Worm (Caenorhabditis elegans) whole organism, early embryonic: Measurements from ENCODE around the gene mrps-28.

Experiments
- B0310.2 ChIP-seq: sonication (generic microtip); optimal IDR thresholded peaks from 2 replicates; lab custom pipeline; 2016; ENCODE audit warnings: mild to moderate bottlenecking, missing genetic modification characterization, missing compliant biosample characterization
- F13C5.2 ChIP-seq: sonication (generic microtip); optimal IDR thresholded peaks from 2 replicates; lab custom pipeline; 2017; ENCODE audit warnings: mild to moderate bottlenecking, missing genetic modification characterization, inconsistent platforms, missing compliant biosample characterization
- aly-1 ChIP-seq: sonication (generic microtip); optimal IDR thresholded peaks from 2 replicates; lab custom pipeline; 2016; ENCODE audit warnings: missing genetic modification characterization, missing compliant biosample characterization
- ama-1 ChIP-seq: fragments of 150-350 bp; optimal IDR thresholded peaks from 2 replicates; lab custom pipeline; 2014
- ceh-13 ChIP-seq: fragments of 200-800 bp; sonication (Bioruptor generic); optimal IDR thresholded peaks from 2 replicates; lab custom pipeline; 2018; ENCODE audit warnings: mild to moderate bottlenecking, missing genetic modification characterization, missing compliant biosample characterization
- ceh-36 ChIP-seq: sonication (generic microtip); optimal IDR thresholded peaks from 2 replicates; lab custom pipeline; 2016; ENCODE audit warnings: missing genetic modification characterization, inconsistent platforms, missing compliant biosample characterization
- ets-7 ChIP-seq: sonication (generic microtip); optimal IDR thresholded peaks from 2 replicates; lab custom pipeline; 2016; ENCODE audit warnings: missing genotype, missing genetic modification characterization, missing compliant biosample characterization
- flt-1 ChIP-seq: fragments of 200-800 bp; sonication (Bioruptor generic); IDR thresholded peaks from 2 replicates; pipeline ENCODE4 v1.3.6; 2022; ENCODE audit warnings: missing genetic modification characterization, missing compliant biosample characterization
- hmbx-1 ChIP-seq: sonication (generic microtip); optimal IDR thresholded peaks from 2 replicates; lab custom pipeline; 2016; ENCODE audit warnings: mild to moderate bottlenecking, missing genetic modification characterization, missing compliant biosample characterization
- hmg-4 ChIP-seq: fragments of 200-800 bp; sonication (Bioruptor generic); optimal IDR thresholded peaks from 2 replicates; lab custom pipeline; 2018; ENCODE audit warnings: mild to moderate bottlenecking, missing genetic modification characterization, missing compliant biosample characterization
- hnd-1 ChIP-seq: sonication (generic microtip); optimal IDR thresholded peaks from 2 replicates; lab custom pipeline; 2016; ENCODE audit warnings: missing genetic modification characterization, missing compliant biosample characterization
- pes-1 ChIP-seq: fragments of 200-800 bp; sonication (Bioruptor generic); IDR thresholded peaks from 2 replicates; pipeline ENCODE4 v1.3.6; 2022; ENCODE audit warnings: missing genetic modification reagents, missing genetic modification characterization, missing compliant biosample characterization
- scrt-1 ChIP-seq: fragments of 200-800 bp; sonication (Bioruptor generic); IDR thresholded peaks from 2 replicates; pipeline ENCODE4 v1.3.6; 2022; ENCODE audit warnings: missing genetic modification characterization, missing compliant biosample characterization
- sea-1 ChIP-seq: fragments of 200-800 bp; sonication (Bioruptor generic); conservative IDR thresholded peaks from 2 replicates; pipeline ENCODE4 v1.3.6; 2022; ENCODE audit warnings: missing genetic modification characterization, missing compliant biosample characterization
- tbx-11 ChIP-seq: fragments of 200-800 bp; sonication (Bioruptor generic); IDR thresholded peaks from 2 replicates; pipeline ENCODE4 v1.3.6; 2022; ENCODE audit warnings: missing genetic modification characterization, missing compliant biosample characterization
- tbx-37 ChIP-seq: fragments of 200-800 bp; sonication (Bioruptor generic); conservative IDR thresholded peaks from 2 replicates; pipeline ENCODE4 v1.3.6; 2022; ENCODE audit warnings: missing genetic modification reagents, missing genetic modification characterization, missing compliant biosample characterization
- tra-4 ChIP-seq: sonication (generic microtip); optimal IDR thresholded peaks from 2 replicates; lab custom pipeline; 2017; ENCODE audit warnings: missing genetic modification characterization, missing compliant biosample characterization

mrps-28 gene

ce11 chrV:19613161-19613560, 30.9 kb upstream of the mrps-28 start, which contains the start of gene nlp-26:
Gene nlp-26 (plus strand): TSS chrV:19613461.
- TF ChIP-seq flt-1 (GFP tag; lab: Robert Waterston, UW) (no peak), ama-1 (lab: Kevin White, UChicago) (no peak), hmg-4 (GFP tag; lab: Kevin White, UChicago) (no peak), B0310.2 (tag; lab: Kevin White, UChicago) (no peak), ets-7 (tag; lab: Kevin White, UChicago) (no peak), hnd-1 (tag; lab: Kevin White, UChicago) (no peak), tbx-11 (GFP tag; lab: Robert Waterston, UW) (no peak), tbx-37 (GFP tag; lab: Robert Waterston, UW) (no peak), F13C5.2 (no peak), sea-1 (GFP tag; lab: Robert Waterston, UW) (no peak), ceh-13 (GFP tag; lab: Kevin White, UChicago) (no peak), scrt-1 (GFP tag; lab: Robert Waterston, UW) (no peak)

ce11 chrV:19620098-19620497, 23.9 kb upstream of the mrps-28 start:
- TF ChIP-seq hmbx-1 (tag; lab: Kevin White, UChicago) (no peak), B0310.2 (tag; lab: Kevin White, UChicago) (no peak), pes-1 (no peak), ama-1 (lab: Kevin White, UChicago) (no peak), hnd-1 (tag; lab: Kevin White, UChicago) (no peak), ceh-13 (GFP tag; lab: Kevin White, UChicago) (no peak), hmg-4 (GFP tag; lab: Kevin White, UChicago) (no peak), tra-4 (tag; lab: Kevin White, UChicago) (no peak), ets-7 (tag; lab: Kevin White, UChicago) (no peak), ceh-36 (tag; lab: Kevin White, UChicago) (no peak), scrt-1 (GFP tag; lab: Robert Waterston, UW) (no peak), aly-1 (tag; lab: Kevin White, UChicago) (no peak), F13C5.2 (no peak), sea-1 (GFP tag; lab: Robert Waterston, UW) (no peak)

ce11 chrV:19622440-19622914, 21.6 kb upstream of the mrps-28 start, which contains the start of gene Y43F8C.3:
Gene Y43F8C.3 (minus strand): TSS chrV:19622626.
- TF ChIP-seq ceh-36 (tag; lab: Kevin White, UChicago) (no peak), flt-1 (GFP tag; lab: Robert Waterston, UW) (peak; percentile 18; the same call in 1 of the 2 replicates), tra-4 (tag; lab: Kevin White, UChicago) (no peak), sea-1 (GFP tag; lab: Robert Waterston, UW) (0 out of 2 replicates have a peak, but pooled peaks have one; percentile 41), ama-1 (lab: Kevin White, UChicago) (no peak), pes-1 (no peak), hmg-4 (GFP tag; lab: Kevin White, UChicago) (peak; percentile 73), scrt-1 (GFP tag; lab: Robert Waterston, UW) (no peak; the same call in 1 of the 2 replicates), tbx-37 (GFP tag; lab: Robert Waterston, UW) (no peak), F13C5.2 (peak; percentile 26)

- TF ChIP-seq pes-1 (no peak), hnd-1 (tag; lab: Kevin White, UChicago) (no peak), F13C5.2 (no peak), B0310.2 (tag; lab: Kevin White, UChicago) (no peak)
Observed at ce11 chrV:19623523-19624312, 20.3 kb upstream of the mrps-28 start.

- TF ChIP-seq tbx-11 (GFP tag; lab: Robert Waterston, UW) (no peak), ceh-36 (tag; lab: Kevin White, UChicago) (no peak), scrt-1 (GFP tag; lab: Robert Waterston, UW) (no peak), aly-1 (tag; lab: Kevin White, UChicago) (no peak), ets-7 (tag; lab: Kevin White, UChicago) (no peak), hnd-1 (tag; lab: Kevin White, UChicago) (no peak), tbx-37 (GFP tag; lab: Robert Waterston, UW) (no peak), sea-1 (GFP tag; lab: Robert Waterston, UW) (no peak), ceh-13 (GFP tag; lab: Kevin White, UChicago) (no peak), F13C5.2 (no peak), hmbx-1 (tag; lab: Kevin White, UChicago) (no peak), hmg-4 (GFP tag; lab: Kevin White, UChicago) (no peak), ama-1 (lab: Kevin White, UChicago) (no peak), tra-4 (tag; lab: Kevin White, UChicago) (no peak), B0310.2 (tag; lab: Kevin White, UChicago) (no peak), flt-1 (GFP tag; lab: Robert Waterston, UW) (no peak), pes-1 (no peak)
Observed at ce11 chrV:19624749-19625148, 19.3 kb upstream of the mrps-28 start, which contains the start of gene dyf-19. Gene dyf-19 (plus strand): TSS chrV:19625049.

- TF ChIP-seq hnd-1 (tag; lab: Kevin White, UChicago) = no peak
- no peak for TF ChIP-seq ets-7 (tag; lab: Kevin White, UChicago)
- no peak for TF ChIP-seq hmbx-1 (tag; lab: Kevin White, UChicago)
- TF ChIP-seq pes-1 = no peak
- no peak for TF ChIP-seq flt-1 (GFP tag; lab: Robert Waterston, UW)
- TF ChIP-seq ceh-36 (tag; lab: Kevin White, UChicago) = no peak
- TF ChIP-seq tbx-37 (GFP tag; lab: Robert Waterston, UW) = no peak
- no peak for TF ChIP-seq aly-1 (tag; lab: Kevin White, UChicago)
- TF ChIP-seq B0310.2 (tag; lab: Kevin White, UChicago) = no peak
- TF ChIP-seq ama-1 (lab: Kevin White, UChicago) = no peak
- no peak for TF ChIP-seq hmg-4 (GFP tag; lab: Kevin White, UChicago)
- no peak for TF ChIP-seq F13C5.2
- TF ChIP-seq tra-4 (tag; lab: Kevin White, UChicago) = no peak
- TF ChIP-seq ceh-13 (GFP tag; lab: Kevin White, UChicago) = no peak
- no peak for TF ChIP-seq tbx-11 (GFP tag; lab: Robert Waterston, UW)
Observed at ce11 chrV:19625719-19626118, 18.3 kb upstream of the mrps-28 start.
